Worm (Caenorhabditis elegans): ENCODE results near the gene gst-3.
A peak's percentile ranks its signal among the peaks of the same experiment; 100 is the strongest.

Gene gst-3

DNA sequence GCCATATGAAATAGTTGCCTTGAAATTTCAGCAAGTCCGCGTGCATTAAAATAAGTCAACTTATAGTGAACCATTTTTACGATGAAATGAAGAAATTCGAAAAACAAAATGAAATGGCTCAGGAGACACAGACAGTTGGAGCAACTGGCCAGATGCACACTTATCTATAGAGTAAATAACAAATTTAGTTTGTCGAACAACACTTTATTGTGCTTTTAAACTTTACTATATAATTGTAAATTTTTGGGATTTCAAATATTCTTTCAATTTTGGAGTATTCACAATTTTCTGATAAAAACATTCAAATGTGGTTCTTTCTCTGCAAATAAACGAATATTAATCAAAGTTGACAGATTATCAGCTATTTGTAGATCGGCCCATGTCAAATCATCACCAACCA lies at the start of gene gst-3:
Gene gst-3 (minus strand): TSS at position 101 of the 400 bp plus-strand sequence.
- TF ChIP-seq ztf-11 (tag; optimal IDR thresholded peaks at IDR 0.05) (no peak), Y116A8C.19 (tag; optimal IDR thresholded peaks at IDR 0.05; ENCODE audit: borderline replicate concordance) (no peak), lir-3 (tag; optimal IDR thresholded peaks at IDR 0.05; ENCODE audit: poor library complexity) (no peak), alr-1 (tag; optimal IDR thresholded peaks at IDR 0.05; ENCODE audit: borderline replicate concordance) (no peak), egl-13 (tag; optimal IDR thresholded peaks at IDR 0.05) (no peak), nhr-84 (tag; optimal IDR thresholded peaks at IDR 0.05) (no peak), ceh-63 (GFP tag; optimal IDR thresholded peaks at IDR 0.05) (no peak), ama-1 (optimal IDR thresholded peaks at IDR 0.05) (no peak), sup-37 (GFP tag; optimal IDR thresholded peaks at IDR 0.05) (no peak), isw-1 (GFP tag; IDR thresholded peaks at IDR 0.05) (no peak), ceh-8 (GFP tag; optimal IDR thresholded peaks at IDR 0.05) (no peak), ztf-4 (tag; optimal IDR thresholded peaks at IDR 0.05) (no peak), mef-2 (tag; optimal IDR thresholded peaks at IDR 0.05) (no peak), ets-5 (GFP tag; IDR thresholded peaks at IDR 0.05) (no peak)

DNA sequence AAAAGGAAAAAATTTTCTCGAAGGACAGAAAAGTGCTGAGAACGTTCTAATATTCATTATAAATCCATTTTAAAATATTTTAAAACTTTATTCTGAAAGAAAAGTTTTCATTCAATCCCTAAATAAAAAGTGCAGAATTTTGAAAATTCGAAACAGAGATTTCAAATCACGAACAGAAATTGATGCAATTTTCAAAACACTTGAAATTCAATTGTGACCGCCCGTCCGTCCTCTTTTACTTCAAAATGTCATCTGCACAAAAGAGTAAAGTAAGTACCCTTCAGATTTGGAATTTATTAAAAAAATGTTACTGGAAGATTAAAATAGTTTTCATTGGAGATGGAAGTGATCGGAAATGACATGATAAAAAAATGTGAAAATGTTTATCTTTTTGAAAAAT lies 48.5 kb upstream of the gst-3 start:
- TF ChIP-seq sox-4 (tag; optimal IDR thresholded peaks at IDR 0.05) (no peak), fkh-10 (GFP tag; optimal IDR thresholded peaks at IDR 0.05) (peak; percentile 63)

DNA sequence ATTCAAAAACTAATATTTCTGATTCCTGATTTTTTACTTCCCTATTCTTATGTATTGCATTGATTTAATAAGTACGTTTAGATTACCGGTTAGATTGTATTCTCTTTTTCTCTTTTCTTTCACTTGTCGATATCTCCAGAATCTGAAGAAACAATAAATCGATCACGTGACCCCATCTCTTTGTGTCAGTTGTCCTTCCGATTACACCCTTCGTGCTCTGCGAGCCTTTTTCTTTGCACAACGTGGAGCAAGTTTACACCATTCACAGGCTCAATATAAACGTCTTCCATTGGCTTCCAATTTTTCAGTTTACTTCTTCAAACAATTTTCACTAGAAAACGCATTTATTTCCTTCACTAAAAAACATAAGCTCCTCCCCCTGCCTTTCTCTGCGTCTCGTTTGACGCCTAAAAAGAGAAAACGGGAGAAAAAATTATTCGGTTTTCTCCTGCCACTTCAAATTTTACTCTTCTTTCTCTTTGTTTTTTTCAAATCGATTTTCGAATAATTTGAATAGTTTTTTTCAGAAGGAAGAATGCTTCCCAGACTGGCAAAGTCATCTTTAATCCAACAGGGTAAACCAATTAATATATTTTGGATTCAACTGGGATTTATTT lies 40.2 kb upstream of the gst-3 start, which contains the start of gene gta-1:
Gene gta-1 (plus strand): TSS at position 528 of the 617 bp plus-strand sequence.
- TF ChIP-seq tbx-2 (tag; optimal IDR thresholded peaks at IDR 0.05) (peak; percentile 5), nhr-71 (tag; optimal IDR thresholded peaks at IDR 0.05) (peak; percentile 73), nhr-11 (tag; optimal IDR thresholded peaks at IDR 0.05) (no peak), unc-62 (GFP tag; optimal IDR thresholded peaks at IDR 0.05) (no peak), unc-130 (tag; optimal IDR thresholded peaks at IDR 0.05) (no peak), dpl-1 (GFP tag; optimal IDR thresholded peaks at IDR 0.05) (peak in 2 of 3 experiments; percentile 18 to 19), unc-30 (tag; optimal IDR thresholded peaks at IDR 0.05) (no peak), irx-1 (tag; optimal IDR thresholded peaks at IDR 0.05) (no peak), elt-2 (tag; optimal IDR thresholded peaks at IDR 0.05) (no peak), mab-9 (GFP tag; IDR thresholded peaks at IDR 0.05) (no peak), F16B12.6 (tag; optimal IDR thresholded peaks at IDR 0.05) (no peak), C04F5.9 (tag; optimal IDR thresholded peaks at IDR 0.05) (no peak), blmp-1 (tag; optimal IDR thresholded peaks at IDR 0.05) (peak; percentile 93), fkh-10 (GFP tag; optimal IDR thresholded peaks at IDR 0.05) (no peak), snu-23 (GFP tag; optimal IDR thresholded peaks at IDR 0.05) (peak; percentile 65), zip-4 (GFP tag; optimal IDR thresholded peaks at IDR 0.05) (no peak), dsc-1 (tag; optimal IDR thresholded peaks at IDR 0.05) (peak; percentile 49), lsy-2 (tag; optimal IDR thresholded peaks at IDR 0.05) (peak; percentile 1 to 47), nhr-19 (GFP tag; conservative IDR thresholded peaks at IDR 0.05) (peak; percentile 50), lin-39 (tag; optimal IDR thresholded peaks at IDR 0.05) (peak; percentile 36), nhr-12 (tag; optimal IDR thresholded peaks at IDR 0.05) (no peak), grh-1 (GFP tag; IDR thresholded peaks at IDR 0.05) (no peak), nhr-85 (tag) (no peak), efl-1 (optimal IDR thresholded peaks at IDR 0.05) (peak in 1 of 2 experiments; percentile 18), efl-1 (GFP tag; optimal IDR thresholded peaks at IDR 0.05 in 1 of 2) (peak; percentile 28 to 89), hlh-4 (tag; optimal IDR thresholded peaks at IDR 0.05) (no peak), rnt-1 (tag; optimal IDR thresholded peaks at IDR 0.05) (peak; percentile 66), lin-13 (GFP tag; optimal IDR thresholded peaks at IDR 0.05) (no peak), Y116A8C.19 (tag; optimal IDR thresholded peaks at IDR 0.05; ENCODE audit: borderline replicate concordance) (no peak), fos-1 (tag; optimal IDR thresholded peaks at IDR 0.05) (no peak), unc-86 (tag; optimal IDR thresholded peaks at IDR 0.05) (no peak), pag-3 (tag; optimal IDR thresholded peaks at IDR 0.05; ENCODE audit: borderline replicate concordance, insufficient read depth) (no peak), ceh-90 (tag; optimal IDR thresholded peaks at IDR 0.05) (no peak), ces-1 (GFP tag; optimal IDR thresholded peaks at IDR 0.05) (no peak), aha-1 (tag; optimal IDR thresholded peaks at IDR 0.05) (no peak), mep-1 (tag; optimal IDR thresholded peaks at IDR 0.05) (peak; percentile 11)
